Worm (Caenorhabditis elegans): ENCODE data around the gene B0222.1.
"Not testable (repeated sequence)": the region's sequence is repeated elsewhere in the genome, so short reads cannot be mapped to it uniquely, and the experiment has no call there.

DNA sequence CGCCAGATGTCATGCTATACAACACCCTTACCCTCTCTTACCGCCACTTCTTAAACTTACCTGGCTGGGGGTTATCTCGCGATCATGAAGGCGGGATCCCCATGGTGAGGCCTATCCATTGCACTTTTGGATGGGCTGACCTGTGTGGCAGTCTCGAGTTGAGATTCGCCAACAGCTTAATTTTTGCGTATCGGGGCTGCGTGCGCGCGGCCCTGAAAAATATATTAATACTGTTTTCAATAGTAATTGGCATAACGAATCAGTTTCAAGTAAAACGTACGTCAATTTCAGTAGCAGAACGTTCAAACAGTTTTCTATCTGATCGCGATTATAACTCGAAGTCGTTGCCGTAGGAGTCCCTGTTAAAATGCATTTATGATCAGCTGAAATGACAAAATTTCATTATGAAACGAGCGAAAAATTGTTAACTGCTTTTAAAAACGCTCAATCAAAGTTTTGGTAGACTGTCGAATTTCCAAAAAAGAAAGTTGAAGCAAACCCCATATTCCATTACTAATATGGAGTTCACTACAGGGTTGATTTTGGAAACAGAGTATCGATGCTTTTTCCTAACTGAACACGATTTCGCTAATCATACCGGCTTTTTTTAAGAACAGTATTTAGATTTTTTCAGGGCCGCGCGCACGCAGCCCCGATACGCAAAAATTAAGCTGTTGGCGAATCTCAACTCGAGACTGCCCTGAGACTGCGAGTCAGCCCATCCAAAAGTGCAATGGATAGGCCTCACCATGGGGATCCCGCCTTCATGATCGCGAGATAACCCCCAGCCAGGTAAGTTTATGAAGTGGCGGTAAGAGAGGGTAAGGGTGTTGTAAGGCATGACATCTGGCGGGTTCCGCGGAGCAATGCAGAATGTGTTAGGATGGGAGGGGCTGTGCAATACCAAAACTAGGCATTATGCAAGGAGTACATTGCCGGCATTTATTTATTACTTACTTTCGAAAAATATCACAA, 42.9 kb upstream of the B0222.1 start:
- TF ChIP-seq ztf-4 (tag; optimal IDR thresholded peaks at IDR 0.05); dmd-4 (tag; optimal IDR thresholded peaks at IDR 0.05); fos-1 (tag; optimal IDR thresholded peaks at IDR 0.05); elt-1 (tag; optimal IDR thresholded peaks at IDR 0.05); mdl-1 (tag; optimal IDR thresholded peaks at IDR 0.05); sma-9 (GFP tag; optimal IDR thresholded peaks at IDR 0.05); sma-9 (tag; optimal IDR thresholded peaks at IDR 0.05); ceh-82 (tag; optimal IDR thresholded peaks at IDR 0.05); unc-62 (GFP tag; optimal IDR thresholded peaks at IDR 0.05): not testable (repeated sequence)
